Worm (Caenorhabditis elegans) whole organism, L1 larva: ENCODE measurements around the gene W03A5.1.

Source experiments
- nhr-84 ChIP-seq: sonication (generic microtip); optimal IDR thresholded peaks from 2 replicates; lab custom pipeline; 2017; ENCODE audit warnings: missing biosample characterization, missing genetic modification characterization
- zag-1 ChIP-seq: fragments of 150-350 bp; optimal IDR thresholded peaks from 2 replicates; lab custom pipeline; 2014; ENCODE audit warnings: missing biosample characterization, missing genetic modification characterization

DNA sequence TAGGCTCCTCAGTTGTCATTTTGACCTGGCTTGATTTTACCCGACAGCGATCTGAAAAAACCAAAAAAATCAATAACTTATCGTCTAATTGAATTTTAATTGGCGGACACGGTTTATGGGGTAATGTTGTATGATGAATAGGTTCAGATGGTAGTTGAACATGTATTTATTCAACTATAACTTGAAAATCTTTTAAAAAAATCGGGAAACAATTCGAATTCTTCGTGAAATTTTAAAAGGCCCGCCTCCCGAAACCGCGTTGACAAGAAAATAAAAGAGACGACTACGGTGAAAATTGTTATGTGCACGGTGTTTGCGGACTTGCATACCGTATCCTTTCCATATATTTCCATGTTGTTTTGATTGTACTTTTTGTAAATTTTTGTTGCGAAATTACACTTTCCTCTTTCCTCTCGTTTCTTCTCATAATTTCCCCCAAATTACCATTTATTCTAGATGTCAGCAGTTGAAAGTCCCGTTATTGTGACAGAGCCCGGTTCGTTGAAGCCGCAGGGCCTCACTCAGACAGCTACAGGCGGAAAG is 35.1 kb downstream of the W03A5.1 start, which contains the start of the genes T24G10.2 and disl-2:
- TF ChIP-seq zag-1 (no peak), nhr-84 (no peak)
